Fruit fly (Drosophila melanogaster) whole organism, embryonic: ENCODE measurements around the gene CG10589.
A peak's percentile ranks its signal among the peaks of the same experiment; 100 is the strongest.

ENCODE experiments used
- ATbp ChIP-seq: fragments of 200-800 bp; sonication (Bioruptor generic); optimal IDR thresholded peaks from 2 replicates; lab custom pipeline; 2017; ENCODE audit warnings: missing biosample characterization, mild to moderate bottlenecking, missing genetic modification characterization, missing genetic modification reagents
- Atf-2 ChIP-seq: fragments of 200-800 bp; sonication (Bioruptor generic); optimal IDR thresholded peaks from 2 replicates; lab custom pipeline; 2016; ENCODE audit warnings: missing biosample characterization, missing genetic modification characterization
- CG12071 ChIP-seq: fragments of 200-800 bp; sonication (Bioruptor generic); optimal IDR thresholded peaks from 3 replicates; lab custom pipeline; 2018; ENCODE audit warnings: missing biosample characterization, mild to moderate bottlenecking, missing genetic modification characterization
- CG1233 ChIP-seq: fragments of 200-800 bp; sonication (Bioruptor generic); optimal IDR thresholded peaks from 4 replicates; lab custom pipeline; 2018; ENCODE audit warnings: missing biosample characterization, mild to moderate bottlenecking, missing genetic modification characterization
- CG12942 ChIP-seq: fragments of 200-800 bp; sonication (Bioruptor generic); optimal IDR thresholded peaks from 3 replicates; lab custom pipeline; 2016; ENCODE audit warnings: missing biosample characterization, missing genetic modification characterization
- CG13287 ChIP-seq: fragments of 200-800 bp; sonication (Bioruptor generic); IDR thresholded peaks from 2 replicates; pipeline ENCODE4 v1.3.6; 2022; ENCODE audit warnings: missing biosample characterization, missing genetic modification characterization; ENCODE audit not compliant: partially characterized antibody
- CG13775 ChIP-seq: fragments of 200-800 bp; sonication (Bioruptor generic); optimal IDR thresholded peaks from 3 replicates; lab custom pipeline; 2017; ENCODE audit warnings: missing biosample characterization, mild to moderate bottlenecking, missing genetic modification characterization
- CG17568 ChIP-seq: fragments of 200-800 bp; sonication (Bioruptor generic); optimal IDR thresholded peaks from 2 replicates; lab custom pipeline; 2018; ENCODE audit warnings: missing biosample characterization, mild to moderate bottlenecking, missing genetic modification characterization, moderate library complexity
- CG18764 ChIP-seq: fragments of 200-800 bp; sonication (Bioruptor generic); optimal IDR thresholded peaks from 3 replicates; lab custom pipeline; 2016; ENCODE audit warnings: missing biosample characterization, missing genetic modification characterization
- CG5180 ChIP-seq: fragments of 200-800 bp; sonication (Bioruptor generic); optimal IDR thresholded peaks from 3 replicates; lab custom pipeline; 2017; ENCODE audit warnings: missing biosample characterization, missing genetic modification characterization, mild to moderate bottlenecking, moderate library complexity, missing genetic modification reagents
- CG6683 ChIP-seq: fragments of 200-800 bp; sonication (Bioruptor generic); optimal IDR thresholded peaks from 2 replicates; lab custom pipeline; 2017; ENCODE audit warnings: missing biosample characterization, mild to moderate bottlenecking, missing genetic modification characterization, missing genetic modification reagents
- CG7745 ChIP-seq: fragments of 200-800 bp; sonication (Bioruptor generic); optimal IDR thresholded peaks from 2 replicates; lab custom pipeline; 2018; ENCODE audit warnings: missing biosample characterization, mild to moderate bottlenecking, missing genetic modification characterization, moderate library complexity
- CG7839 ChIP-seq: fragments of 200-800 bp; sonication (Bioruptor generic); optimal IDR thresholded peaks from 3 replicates; lab custom pipeline; 2018; ENCODE audit warnings: missing biosample characterization, mild to moderate bottlenecking, missing genetic modification characterization, moderate library complexity
- CG9437 ChIP-seq: fragments of 200-800 bp; sonication (Bioruptor generic); optimal IDR thresholded peaks from 2 replicates; lab custom pipeline; 2018; ENCODE audit warnings: missing biosample characterization, mild to moderate bottlenecking, missing genetic modification characterization
- CG9932 ChIP-seq: fragments of 200-800 bp; sonication (Bioruptor generic); IDR thresholded peaks from 2 replicates; pipeline ENCODE4 v1.3.6; 2022; ENCODE audit warnings: missing biosample characterization, missing genetic modification characterization
- CrebB ChIP-seq: fragments of 200-800 bp; sonication (Bioruptor generic); optimal IDR thresholded peaks from 3 replicates; lab custom pipeline; 2018; ENCODE audit warnings: missing biosample characterization, mild to moderate bottlenecking, missing genetic modification characterization
- E2f2 ChIP-seq: fragments of 200-800 bp; sonication (Bioruptor generic); IDR thresholded peaks from 2 replicates; pipeline ENCODE4 v1.3.6; 2022; ENCODE audit warnings: missing biosample characterization, missing genetic modification characterization
- Ets65A ChIP-seq: fragments of 200-800 bp; sonication (Bioruptor generic); peaks from one replicate; lab custom pipeline; 2016; ENCODE audit warnings: missing biosample characterization, missing genetic modification characterization
- HLH4C ChIP-seq: fragments of 200-800 bp; sonication (Bioruptor generic); IDR thresholded peaks from 3 replicates; pipeline ENCODE4 v1.3.6; 2022; ENCODE audit warnings: missing biosample characterization, missing genetic modification characterization; ENCODE audit not compliant: partially characterized antibody
- Mes4 ChIP-seq: fragments of 200-800 bp; sonication (Bioruptor generic); optimal IDR thresholded peaks from 2 replicates; lab custom pipeline; 2016; ENCODE audit warnings: missing biosample characterization, missing genetic modification characterization
- Neu2 ChIP-seq: fragments of 200-800 bp; sonication (Bioruptor generic); optimal IDR thresholded peaks from 3 replicates; lab custom pipeline; 2016; ENCODE audit warnings: missing biosample characterization, missing genetic modification characterization, borderline replicate concordance
- Sox102F ChIP-seq: fragments of 200-800 bp; sonication (Bioruptor generic); optimal IDR thresholded peaks from 2 replicates; lab custom pipeline; 2018; ENCODE audit warnings: missing biosample characterization, mild to moderate bottlenecking, missing genetic modification characterization, moderate library complexity
- Sry-δ ChIP-seq: fragments of 200-800 bp; sonication (Bioruptor generic); optimal IDR thresholded peaks from 2 replicates; lab custom pipeline; 2016; ENCODE audit warnings: missing biosample characterization, missing genetic modification characterization
- Trl ChIP-seq, 3 experiments: fragments of >200 bp in 2 of 3; fragments of 200-800 bp in 1 of 3; sonication (Bioruptor generic) in 1 of 3; optimal IDR thresholded peaks; 2 replicates in 1 of 3; 3 replicates in 2 of 3; lab custom pipeline; 2016 to 2017; ENCODE audit warnings: missing biosample characterization in 1 of 3, missing genetic modification characterization in 1 of 3
- ase ChIP-seq: fragments of 200-800 bp; sonication (Bioruptor generic); IDR thresholded peaks from 3 replicates; pipeline ENCODE4 v1.3.6; 2022; ENCODE audit warnings: missing biosample characterization, missing genetic modification characterization
- ato ChIP-seq: fragments of 200-800 bp; sonication (Bioruptor generic); IDR thresholded peaks from 2 replicates; pipeline ENCODE4 v1.3.6; 2022; ENCODE audit warnings: missing biosample characterization, missing genetic modification characterization; ENCODE audit not compliant: partially characterized antibody
- ci ChIP-seq: fragments of 200-800 bp; sonication (Bioruptor generic); IDR thresholded peaks from 3 replicates; pipeline ENCODE4 v1.3.6; 2022; ENCODE audit warnings: missing biosample characterization, missing genetic modification characterization
- da ChIP-seq: fragments of 200-800 bp; sonication (Bioruptor generic); optimal IDR thresholded peaks from 2 replicates; lab custom pipeline; 2016; ENCODE audit warnings: missing biosample characterization, missing genetic modification characterization
- dysf ChIP-seq: fragments of 200-800 bp; sonication (Bioruptor generic); IDR thresholded peaks from 3 replicates; pipeline ENCODE4 v1.3.6; 2022; ENCODE audit warnings: missing biosample characterization, missing genetic modification characterization
- en ChIP-seq: fragments of 200-800 bp; sonication (Bioruptor generic); optimal IDR thresholded peaks from 2 replicates; lab custom pipeline; 2016; ENCODE audit warnings: missing biosample characterization, missing genetic modification characterization
- eyg ChIP-seq: fragments of 200-800 bp; sonication (Bioruptor generic); optimal IDR thresholded peaks from 3 replicates; lab custom pipeline; 2016; ENCODE audit warnings: missing biosample characterization, missing genetic modification characterization
- fd64A ChIP-seq: fragments of 200-800 bp; sonication (Bioruptor generic); optimal IDR thresholded peaks from 3 replicates; lab custom pipeline; 2018; ENCODE audit warnings: missing biosample characterization, mild to moderate bottlenecking, missing genetic modification characterization
- gem ChIP-seq: fragments of 200-800 bp; sonication (Bioruptor generic); optimal IDR thresholded peaks from 2 replicates; lab custom pipeline; 2019; ENCODE audit warnings: missing biosample characterization, mild to moderate bottlenecking, missing genetic modification characterization, moderate library complexity
- kni ChIP-seq: fragments of 200-800 bp; sonication (Bioruptor generic); optimal IDR thresholded peaks from 3 replicates; lab custom pipeline; 2017; ENCODE audit warnings: mild to moderate bottlenecking, missing biosample characterization, missing genetic modification reagents, missing genetic modification characterization
- lab ChIP-seq: fragments of 200-800 bp; sonication (Bioruptor generic); optimal IDR thresholded peaks from 3 replicates; lab custom pipeline; 2017; ENCODE audit warnings: missing biosample characterization, missing genetic modification characterization, mild to moderate bottlenecking, moderate library complexity, missing genetic modification reagents
- luna ChIP-seq: fragments of 200-800 bp; sonication (Bioruptor generic); optimal IDR thresholded peaks from 2 replicates; lab custom pipeline; 2016; ENCODE audit warnings: missing biosample characterization, missing genetic modification characterization
- maf-S ChIP-seq: fragments of 200-800 bp; sonication (Bioruptor generic); optimal IDR thresholded peaks from 2 replicates; lab custom pipeline; 2016; ENCODE audit warnings: missing biosample characterization, missing genetic modification characterization
- org-1 ChIP-seq: fragments of 200-800 bp; sonication (Bioruptor generic); optimal IDR thresholded peaks from 2 replicates; lab custom pipeline; 2017; ENCODE audit warnings: missing biosample characterization, missing genetic modification characterization
- otp ChIP-seq: fragments of 200-800 bp; sonication (Bioruptor generic); IDR thresholded peaks from 3 replicates; pipeline ENCODE4, ENCODE4 v1.3.6; 2022; ENCODE audit warnings: missing biosample characterization, missing genetic modification characterization
- pita ChIP-seq: fragments of 200-800 bp; sonication (Bioruptor generic); optimal IDR thresholded peaks from 2 replicates; lab custom pipeline; 2017; ENCODE audit warnings: missing biosample characterization, mild to moderate bottlenecking, missing genetic modification characterization
- prd ChIP-seq, 3 experiments: fragments of >200 bp in 2 of 3; fragments of 200-800 bp in 1 of 3; sonication (Bioruptor generic) in 1 of 3; optimal IDR thresholded peaks in 2 of 3; IDR thresholded peaks in 1 of 3; 2 replicates in 2 of 3; 3 replicates in 1 of 3; pipeline versions ENCODE4 v1.3.6 to Lab custom; 2017 to 2022; ENCODE audit warnings: missing biosample characterization in 1 of 3, missing genetic modification characterization in 1 of 3
- pzg ChIP-seq: fragments of 200-800 bp; sonication (Bioruptor generic); optimal IDR thresholded peaks from 3 replicates; lab custom pipeline; 2018; ENCODE audit warnings: missing biosample characterization, mild to moderate bottlenecking, missing genetic modification characterization, moderate library complexity
- sens-2 ChIP-seq: fragments of 200-800 bp; sonication (Bioruptor generic); IDR thresholded peaks from 2 replicates; pipeline ENCODE4 v1.3.6; 2022; ENCODE audit warnings: missing biosample characterization, missing genetic modification characterization
- tup ChIP-seq: fragments of 200-800 bp; sonication (Bioruptor generic); optimal IDR thresholded peaks from 2 replicates; lab custom pipeline; 2016; ENCODE audit warnings: missing biosample characterization, mild to moderate bottlenecking, missing genetic modification characterization, moderate library complexity
- usp ChIP-seq: fragments of >200 bp; optimal IDR thresholded peaks from 2 replicates; lab custom pipeline; 2017; ENCODE audit warnings: missing biosample characterization, missing genetic modification characterization

Gene CG10589

dm6 chr3L:20952622-20953618 is 25.3 kb downstream of the CG10589 start (continued):
- TF ChIP-seq ci (GFP tag; lab: Robert Waterston, UW) (0 out of 3 replicates have a peak, but pooled peaks have one; percentile 41), CG7745 (tag; lab: Kevin White, UChicago) (peak; percentile 77), prd (optimal IDR thresholded peaks at IDR 0.05; lab: Kevin White, UChicago) (no peak), prd (GFP tag; IDR thresholded peaks at IDR 0.05; lab: Robert Waterston, UW) (peak; percentile 34; the same call in 1 of the 3 replicates), maf-S (GFP tag; lab: Kevin White, UChicago) (no peak), Sox102F (GFP tag; lab: Kevin White, UChicago) (peak; percentile 41), Ets65A (GFP tag; lab: Kevin White, UChicago) (peak; percentile 55)

- TF ChIP-seq Neu2 (GFP tag; lab: Kevin White, UChicago) = no peak
- TF ChIP-seq E2f2 (GFP tag; lab: Robert Waterston, UW) = no peak
- TF ChIP-seq otp (GFP tag; lab: Robert Waterston, UW) = peak; percentile 64; the same call in 1 of the 3 replicates
- no peak for TF ChIP-seq ase (GFP tag; lab: Robert Waterston, UW)
- TF ChIP-seq ato (GFP tag; lab: Robert Waterston, UW) = no peak
- no peak for TF ChIP-seq Mes4 (GFP tag; lab: Kevin White, UChicago)
- no peak for TF ChIP-seq CG13287 (GFP tag; lab: Robert Waterston, UW)
- no peak for TF ChIP-seq pita (GFP tag; lab: Kevin White, UChicago)
- no peak for TF ChIP-seq Sry-δ (GFP tag; lab: Kevin White, UChicago)
- no peak for TF ChIP-seq luna (GFP tag; lab: Kevin White, UChicago)
- no peak for TF ChIP-seq sens-2
- TF ChIP-seq CG9932 (GFP tag; lab: Robert Waterston, UW) = no peak
- TF ChIP-seq da (GFP tag; lab: Kevin White, UChicago) = no peak
- TF ChIP-seq CG13775 (GFP tag; lab: Kevin White, UChicago) = no peak
- no peak for TF ChIP-seq Atf-2
- peak; percentile 25 for TF ChIP-seq CrebB (tag; lab: Kevin White, UChicago)
- TF ChIP-seq ATbp = peak; percentile 53
- TF ChIP-seq CG12071 (GFP tag; lab: Kevin White, UChicago) = peak; percentile 28
- peak; percentile 53 for TF ChIP-seq fd64A (GFP tag; lab: Kevin White, UChicago)
- no peak for TF ChIP-seq Trl (optimal IDR thresholded peaks at IDR 0.05; lab: Kevin White, UChicago)
- TF ChIP-seq Trl (GFP tag; optimal IDR thresholded peaks at IDR 0.05; lab: Kevin White, UChicago) = peak; percentile 29
- no peak for TF ChIP-seq dysf (GFP tag; lab: Robert Waterston, UW)
- TF ChIP-seq CG5180 (GFP tag; lab: Kevin White, UChicago) = peak; percentile 25
- TF ChIP-seq eyg = no peak
- no peak for TF ChIP-seq pzg (GFP tag; lab: Kevin White, UChicago)
- no peak for TF ChIP-seq gem
- TF ChIP-seq lab = peak; percentile 53
- TF ChIP-seq org-1 (GFP tag; lab: Kevin White, UChicago) = peak; percentile 8
- TF ChIP-seq Ets65A (GFP tag; lab: Kevin White, UChicago) = peak; percentile 79
- peak; percentile 77 for TF ChIP-seq kni (GFP tag; lab: Kevin White, UChicago)
- TF ChIP-seq CG6683 (GFP tag; lab: Kevin White, UChicago) = no peak
- TF ChIP-seq tup (GFP tag; lab: Kevin White, UChicago) = peak; percentile 8
- no peak for TF ChIP-seq usp (GFP tag; lab: Kevin White, UChicago)
- no peak for TF ChIP-seq HLH4C (GFP tag; lab: Robert Waterston, UW)
- no peak for TF ChIP-seq CG12942 (GFP tag; lab: Kevin White, UChicago)
- TF ChIP-seq CG17568 (GFP tag; lab: Kevin White, UChicago) = peak; percentile 36
- no peak for TF ChIP-seq CG18764 (GFP tag; lab: Kevin White, UChicago)
- no peak for TF ChIP-seq CG9437
- TF ChIP-seq en (GFP tag; lab: Kevin White, UChicago) = no peak
- no peak for TF ChIP-seq CG7839 (tag; lab: Kevin White, UChicago)
- peak; percentile 22 for TF ChIP-seq CG1233
Observed at dm6 chr3L:20954118-20954517, 26.5 kb downstream of the CG10589 start.
